Worm (Caenorhabditis elegans): ENCODE measurements around the gene ecps-1.
"Not testable (repeated sequence)": the region's sequence is repeated elsewhere in the genome, so short reads cannot be mapped to it uniquely, and the experiment has no call there.

ecps-1 gene

DNA sequence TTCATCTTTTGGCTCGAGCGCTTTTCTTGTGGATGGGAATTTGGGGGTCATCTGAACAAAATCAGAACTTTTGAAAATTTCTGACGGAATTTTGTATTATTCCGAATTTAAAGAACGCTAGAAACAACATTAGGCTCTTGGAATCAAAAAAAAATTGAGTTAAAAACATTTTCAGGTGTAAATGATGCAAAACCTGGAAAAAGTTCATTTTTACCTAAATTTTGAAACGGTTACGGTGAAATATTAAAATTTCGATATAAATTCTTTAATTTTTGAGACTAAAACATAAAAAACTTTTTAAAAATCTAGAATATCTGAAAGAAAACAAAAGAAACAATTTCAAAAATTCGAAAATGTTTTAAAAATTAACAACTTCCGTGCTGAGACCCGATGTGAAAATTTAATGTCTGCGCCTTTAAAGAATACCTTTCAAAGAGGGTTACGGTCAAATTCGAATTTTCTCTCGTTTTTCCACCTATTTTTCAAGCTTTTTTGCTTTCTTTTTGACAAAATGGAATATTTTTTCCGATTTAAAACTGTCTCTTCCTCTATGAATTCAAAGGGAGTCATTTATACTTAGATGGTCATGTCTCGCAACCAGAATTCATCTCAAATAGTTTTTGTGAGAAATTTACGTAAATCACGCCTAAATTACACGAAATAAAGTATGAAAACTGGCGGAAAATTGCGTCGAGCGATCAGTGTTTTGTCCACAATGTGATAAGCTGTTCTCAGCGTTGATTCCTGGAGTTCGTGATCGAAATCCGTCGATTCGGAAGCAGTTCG, 17.8 kb downstream of the ecps-1 start, which contains the start of the genes H04D03.2 and ecps-2:
TSS of gene H04D03.2 (minus strand) at position 51 of the 786 bp plus-strand sequence.
TSS of gene ecps-2 (plus strand) at position 736 of the 786 bp plus-strand sequence.
- TF ChIP-seq T22C8.4 (GFP tag; IDR thresholded peaks at IDR 0.05) (no peak), flt-1 (GFP tag; IDR thresholded peaks at IDR 0.05) (no peak), tab-1 (GFP tag; IDR thresholded peaks at IDR 0.05) (no peak), ztf-29 (GFP tag; IDR thresholded peaks at IDR 0.05) (no peak), ztf-23 (GFP tag; IDR thresholded peaks at IDR 0.05) (no peak), med-1 (GFP tag; optimal IDR thresholded peaks at IDR 0.05; ENCODE audit: insufficient read depth) (no peak), ref-1 (GFP tag; conservative IDR thresholded peaks at IDR 0.05) (no peak), cog-1 (tag; optimal IDR thresholded peaks at IDR 0.05) (no peak), klf-2 (GFP tag; conservative IDR thresholded peaks at IDR 0.05) (no peak)

DNA sequence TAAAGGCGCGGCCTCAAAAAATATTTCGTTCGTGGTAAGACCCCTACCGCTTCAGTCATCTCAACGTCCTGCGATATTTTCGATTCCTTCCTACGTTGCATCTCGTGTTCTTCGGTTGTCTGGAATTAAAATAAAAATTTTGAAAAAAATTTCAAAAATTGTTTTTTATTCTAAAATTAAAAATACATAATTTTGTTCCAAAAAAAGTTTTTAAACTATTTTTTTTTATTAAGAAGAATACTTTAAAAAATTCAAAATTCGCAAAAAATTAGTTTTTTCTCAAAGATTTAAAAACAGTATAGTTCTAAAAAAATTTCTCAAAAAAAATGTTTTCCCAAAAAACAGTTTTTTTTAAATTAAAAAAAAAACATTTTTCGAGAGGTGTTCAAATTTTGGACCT, 21.6 kb downstream of the ecps-1 start, which contains the start of gene H04D03.6:
TSS of gene H04D03.6 (minus strand) at position 101 of the 400 bp plus-strand sequence.
- TF ChIP-seq flt-1 (GFP tag; IDR thresholded peaks at IDR 0.05); ztf-23 (GFP tag; IDR thresholded peaks at IDR 0.05); med-1 (GFP tag; optimal IDR thresholded peaks at IDR 0.05; ENCODE audit: insufficient read depth): not testable (repeated sequence)

DNA sequence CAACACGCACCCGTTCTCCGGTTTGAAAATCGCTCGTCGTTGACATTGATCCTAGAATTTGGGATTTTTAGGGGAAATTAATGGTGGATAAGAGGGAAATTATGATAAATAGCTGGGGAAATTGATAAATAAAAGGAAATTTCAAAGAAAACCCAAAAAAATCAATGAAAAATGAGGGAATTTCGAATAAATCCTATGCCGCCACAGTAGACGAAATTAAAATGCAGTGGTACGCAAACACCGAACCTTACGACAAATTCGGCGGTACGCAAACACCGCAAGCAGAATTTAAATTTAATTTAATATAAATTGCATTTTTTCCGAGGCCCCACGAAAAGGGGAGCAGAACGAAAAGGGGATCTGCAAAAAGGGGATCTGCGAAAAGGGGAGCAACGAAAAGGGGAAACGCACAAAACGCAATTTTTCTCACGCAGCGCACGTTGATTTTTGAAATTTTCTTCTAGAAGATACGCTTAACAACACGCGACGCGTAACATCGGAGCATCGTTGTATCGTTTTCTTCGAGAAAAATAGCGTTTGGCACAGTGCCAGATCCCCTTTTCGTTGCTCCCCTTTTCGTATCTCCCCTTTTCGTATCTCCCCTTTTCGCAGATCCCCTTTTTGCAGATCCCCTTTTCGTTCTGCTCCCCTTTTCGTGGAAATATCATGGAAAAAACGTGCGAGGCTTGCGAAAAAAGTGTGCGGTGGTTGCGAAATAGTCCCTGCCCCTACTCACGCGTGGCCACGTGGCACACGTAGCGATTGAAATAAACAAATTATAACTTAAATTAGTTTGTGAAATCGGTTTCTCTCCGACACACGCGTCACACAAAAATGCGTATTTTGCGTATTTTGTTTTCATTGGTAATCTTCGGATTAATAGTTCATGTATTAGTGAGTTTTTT, 24.2 kb downstream of the ecps-1 start, which contains the start of the genes smrd-1 and enu-3.1:
TSS of gene smrd-1 (minus strand) at position 51 of the 905 bp plus-strand sequence.
TSS of gene enu-3.1 (plus strand) at position 339 of the 905 bp plus-strand sequence.
- TF ChIP-seq ztf-29 (GFP tag; IDR thresholded peaks at IDR 0.05) (peak; percentile 34; the same call in 1 of the 2 replicates), ztf-23 (GFP tag; IDR thresholded peaks at IDR 0.05) (peak; percentile 84), flt-1 (GFP tag; IDR thresholded peaks at IDR 0.05) (peak; percentile 72), klf-2 (GFP tag; conservative IDR thresholded peaks at IDR 0.05) (0 out of 2 replicates have a peak, but pooled peaks have one; percentile 33)

DNA sequence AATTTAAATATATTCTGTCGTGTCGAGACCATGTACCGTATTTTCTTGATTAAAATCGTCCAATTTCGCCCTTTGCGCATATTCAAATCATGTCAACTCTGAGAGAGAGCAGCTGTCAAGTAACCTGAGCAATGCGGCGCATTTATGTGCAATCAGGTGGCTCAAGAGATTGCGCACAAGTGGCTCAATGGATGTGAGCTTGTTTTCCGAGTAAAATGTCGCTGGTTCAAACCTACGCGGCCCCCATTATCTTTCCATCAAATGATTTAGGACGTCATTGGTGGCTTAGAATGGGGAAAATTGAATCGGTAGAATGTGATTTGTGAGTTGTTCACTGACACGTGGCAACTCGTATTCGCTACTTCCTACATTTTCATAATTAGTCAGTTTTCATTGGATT, 28.2 kb downstream of the ecps-1 start:
- TF ChIP-seq cog-1 (tag; optimal IDR thresholded peaks at IDR 0.05) (peak; percentile 52), tab-1 (GFP tag; IDR thresholded peaks at IDR 0.05) (peak; percentile 79), ztf-23 (GFP tag; IDR thresholded peaks at IDR 0.05) (peak; percentile 71; the same call in 1 of the 2 replicates), T22C8.4 (GFP tag; IDR thresholded peaks at IDR 0.05) (peak; percentile 51; the same call in 1 of the 2 replicates), ztf-29 (GFP tag; IDR thresholded peaks at IDR 0.05) (no peak), ref-1 (GFP tag; conservative IDR thresholded peaks at IDR 0.05) (peak; percentile 59; the same call in 1 of the 2 replicates), med-1 (GFP tag; optimal IDR thresholded peaks at IDR 0.05; ENCODE audit: insufficient read depth) (no peak), flt-1 (GFP tag; IDR thresholded peaks at IDR 0.05) (peak; percentile 83), klf-2 (GFP tag; conservative IDR thresholded peaks at IDR 0.05) (no peak; the same call in 1 of the 2 replicates)

DNA sequence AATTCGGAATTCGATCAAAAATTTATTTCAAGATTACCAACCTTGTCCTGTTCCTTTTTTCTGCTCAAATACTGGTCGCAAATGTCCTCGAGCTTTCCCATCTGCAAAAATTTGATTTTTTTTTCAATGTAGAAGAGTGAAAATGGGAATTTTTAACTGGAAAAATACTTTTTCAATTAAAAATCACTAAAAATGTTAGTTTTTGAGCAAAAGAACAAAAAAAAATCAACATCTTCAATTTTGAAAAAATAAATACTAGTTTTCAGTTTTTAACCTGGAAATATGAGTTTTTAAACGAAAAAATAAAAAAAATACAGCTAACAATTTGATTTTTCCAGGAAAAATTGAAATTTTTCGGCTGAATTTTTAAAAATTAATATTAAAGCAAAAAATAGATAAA, 32.5 kb downstream of the ecps-1 start, which contains the start of gene prp-3:
TSS of gene prp-3 (minus strand) at position 101 of the 400 bp plus-strand sequence.
- TF ChIP-seq tab-1 (GFP tag; IDR thresholded peaks at IDR 0.05): no peak
- TF ChIP-seq ztf-29 (GFP tag; IDR thresholded peaks at IDR 0.05): no peak
- no peak for TF ChIP-seq flt-1 (GFP tag; IDR thresholded peaks at IDR 0.05)
- no peak for TF ChIP-seq T22C8.4 (GFP tag; IDR thresholded peaks at IDR 0.05)
- TF ChIP-seq klf-2 (GFP tag; conservative IDR thresholded peaks at IDR 0.05): no peak

DNA sequence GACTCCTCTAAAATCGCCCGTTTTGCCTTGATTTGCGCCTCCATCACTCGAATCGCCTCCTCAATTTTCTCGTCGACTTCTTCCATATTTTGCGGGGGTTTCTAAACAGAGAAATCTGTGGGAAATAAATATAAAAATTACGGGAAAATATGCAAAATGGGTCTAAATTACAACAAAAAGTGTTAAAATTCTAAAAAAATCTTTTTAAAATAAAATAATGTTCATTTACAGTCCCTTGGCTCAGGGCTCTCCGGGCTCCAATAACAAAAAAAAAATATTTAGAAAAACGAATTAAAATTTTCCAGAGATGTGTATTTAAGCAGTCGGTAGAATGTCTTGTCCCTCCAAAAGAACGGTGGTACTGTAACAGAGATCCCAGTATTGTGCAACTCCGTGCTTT, 36.4 kb downstream of the ecps-1 start, which contains the start of gene M03C11.6:
TSS of gene M03C11.6 (minus strand) at position 101 of the 400 bp plus-strand sequence.
- no peak for TF ChIP-seq med-1 (GFP tag; optimal IDR thresholded peaks at IDR 0.05; ENCODE audit: insufficient read depth)
- no peak for TF ChIP-seq cog-1 (tag; optimal IDR thresholded peaks at IDR 0.05)
- TF ChIP-seq flt-1 (GFP tag; IDR thresholded peaks at IDR 0.05): no peak

DNA sequence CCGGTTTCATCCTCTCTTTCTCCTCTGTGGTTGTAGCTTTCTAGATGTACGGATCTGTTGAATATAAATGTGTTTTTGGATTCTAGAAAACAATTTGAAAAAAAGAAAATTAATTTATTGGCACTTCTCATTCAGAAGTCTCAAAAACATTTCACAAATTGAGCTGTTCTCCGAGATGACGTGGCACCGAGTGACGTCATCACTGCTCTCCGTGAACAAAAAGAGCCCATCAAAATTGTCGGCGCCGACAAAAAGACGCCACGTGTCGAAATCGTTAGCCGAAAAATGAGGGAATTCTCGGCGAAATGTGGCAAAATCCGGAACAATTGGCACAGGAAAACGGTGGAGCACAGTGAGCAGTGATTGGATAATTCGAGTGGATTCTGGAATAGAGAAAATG, 38.7 kb downstream of the ecps-1 start:
- TF ChIP-seq ref-1 (GFP tag; conservative IDR thresholded peaks at IDR 0.05): 0 out of 2 replicates have a peak, but pooled peaks have one; percentile 22
- TF ChIP-seq klf-2 (GFP tag; conservative IDR thresholded peaks at IDR 0.05): no peak

DNA sequence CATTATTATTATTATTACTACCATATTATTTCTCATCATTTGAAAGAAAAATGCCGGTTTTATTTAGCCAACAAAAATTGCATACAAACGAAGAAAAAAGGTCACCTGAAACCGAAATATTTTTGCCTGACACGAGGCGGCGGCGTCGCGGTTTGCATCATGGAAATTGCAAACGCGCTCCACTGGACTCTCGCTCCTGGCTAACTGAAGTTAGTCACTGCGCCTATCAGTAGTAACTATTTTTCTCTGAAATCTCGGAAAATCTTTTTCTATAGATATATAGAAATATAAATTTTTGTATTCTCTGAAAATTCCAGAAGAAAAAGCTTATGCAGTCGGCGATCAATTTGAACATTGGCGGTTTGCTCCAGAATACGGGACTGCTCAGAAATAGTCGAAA, 44.5 kb downstream of the ecps-1 start, which contains the start of gene ymel-1:
TSS of gene ymel-1 (plus strand) at position 318 of the 400 bp plus-strand sequence.
- TF ChIP-seq ztf-29 (GFP tag; IDR thresholded peaks at IDR 0.05) (no peak), cog-1 (tag; optimal IDR thresholded peaks at IDR 0.05) (no peak), ztf-23 (GFP tag; IDR thresholded peaks at IDR 0.05) (no peak), tab-1 (GFP tag; IDR thresholded peaks at IDR 0.05) (no peak), flt-1 (GFP tag; IDR thresholded peaks at IDR 0.05) (no peak), klf-2 (GFP tag; conservative IDR thresholded peaks at IDR 0.05) (no peak), ref-1 (GFP tag; conservative IDR thresholded peaks at IDR 0.05) (no peak), med-1 (GFP tag; optimal IDR thresholded peaks at IDR 0.05; ENCODE audit: insufficient read depth) (no peak), T22C8.4 (GFP tag; IDR thresholded peaks at IDR 0.05) (no peak)

DNA sequence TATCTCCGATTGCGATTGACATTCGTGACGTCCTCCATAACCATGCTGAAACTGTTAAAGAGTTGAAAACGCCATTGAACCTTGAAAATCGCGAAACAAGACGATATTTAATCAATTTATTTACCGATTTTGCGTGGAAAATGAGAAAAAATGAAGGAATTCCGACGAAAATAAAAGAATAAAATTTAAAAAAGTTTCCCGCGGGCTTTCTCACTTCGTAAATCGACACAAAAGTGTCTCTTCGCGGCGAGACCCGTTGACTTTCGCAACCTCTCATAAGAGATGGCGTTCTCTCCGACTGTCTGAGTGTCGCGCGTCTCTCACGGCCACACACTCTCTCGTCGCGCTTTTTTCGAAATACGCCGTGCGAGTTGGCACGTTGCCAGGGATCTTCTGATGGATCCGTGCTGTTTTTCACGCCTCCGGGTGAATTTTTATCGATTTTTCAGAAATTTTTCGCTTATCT, 53.1 kb downstream of the ecps-1 start, which contains the start of gene hat-1:
TSS of gene hat-1 (minus strand) at position 51 of the 466 bp plus-strand sequence.
- no peak for TF ChIP-seq cog-1 (tag; optimal IDR thresholded peaks at IDR 0.05)
- TF ChIP-seq ztf-29 (GFP tag; IDR thresholded peaks at IDR 0.05): peak; percentile 51
- TF ChIP-seq ztf-23 (GFP tag; IDR thresholded peaks at IDR 0.05): 0 out of 2 replicates have a peak, but pooled peaks have one; percentile 41
- no peak for TF ChIP-seq tab-1 (GFP tag; IDR thresholded peaks at IDR 0.05)
- no peak for TF ChIP-seq ref-1 (GFP tag; conservative IDR thresholded peaks at IDR 0.05)
- TF ChIP-seq med-1 (GFP tag; optimal IDR thresholded peaks at IDR 0.05; ENCODE audit: insufficient read depth): no peak
- TF ChIP-seq flt-1 (GFP tag; IDR thresholded peaks at IDR 0.05): peak; percentile 64; the same call in 1 of the 2 replicates
- 0 out of 2 replicates have a peak, but pooled peaks have one; percentile 18 for TF ChIP-seq T22C8.4 (GFP tag; IDR thresholded peaks at IDR 0.05)
- no peak for TF ChIP-seq klf-2 (GFP tag; conservative IDR thresholded peaks at IDR 0.05)
